Worm (Caenorhabditis elegans) whole organism, mixed stage, embryonic: ENCODE measurements around the gene F54B11.9.

Experiments
- bed-3 ChIP-seq: fragments of 200-800 bp; sonication (Bioruptor generic); optimal IDR thresholded peaks from 3 replicates; lab custom pipeline; 2018; ENCODE audit warnings: mild to moderate bottlenecking, missing genetic modification characterization, moderate library complexity, missing compliant biosample characterization
- blmp-1 ChIP-seq: fragments of 150-350 bp; optimal IDR thresholded peaks from 2 replicates; lab custom pipeline; 2014; ENCODE audit warnings: missing biosample characterization, missing genetic modification characterization
- ces-1 ChIP-seq: fragments of 150-350 bp; optimal IDR thresholded peaks from 2 replicates; lab custom pipeline; 2014; ENCODE audit warnings: missing biosample characterization, missing genetic modification reagents, missing genetic modification characterization
- ham-2 ChIP-seq: fragments of 200-800 bp; sonication (Bioruptor generic); optimal IDR thresholded peaks from 2 replicates; lab custom pipeline; 2018; ENCODE audit warnings: mild to moderate bottlenecking, missing genetic modification characterization, missing compliant biosample characterization
- mep-1 ChIP-seq: fragments of 150-350 bp; optimal IDR thresholded peaks from 2 replicates; lab custom pipeline; 2017; ENCODE audit warnings: missing biosample characterization, missing genetic modification reagents, missing genetic modification characterization, inconsistent platforms
- nhr-2 ChIP-seq: fragments of 150-350 bp; optimal IDR thresholded peaks from 2 replicates; lab custom pipeline; 2014; ENCODE audit warnings: missing biosample characterization, missing genetic modification characterization
- nhr-28 ChIP-seq: fragments of 150-350 bp; optimal IDR thresholded peaks from 2 replicates; lab custom pipeline; 2014; ENCODE audit warnings: missing biosample characterization, missing genetic modification characterization
- snpc-4 ChIP-seq: fragments of 150-350 bp; optimal IDR thresholded peaks from 2 replicates; lab custom pipeline; 2014; ENCODE audit warnings: missing biosample characterization, missing genetic modification characterization
- sptf-1 ChIP-seq: sonication (generic microtip); optimal IDR thresholded peaks from 2 replicates; lab custom pipeline; 2017; ENCODE audit warnings: mild to moderate bottlenecking, missing genetic modification characterization, moderate library complexity, missing compliant biosample characterization
- unc-120 ChIP-seq: sonication (generic microtip); optimal IDR thresholded peaks from 2 replicates; lab custom pipeline; 2017; ENCODE audit warnings: missing genetic modification characterization, missing compliant biosample characterization; ENCODE audit not compliant: poor library complexity, severe bottlenecking
- unc-39 ChIP-seq: fragments of 150-350 bp; optimal IDR thresholded peaks from 2 replicates; lab custom pipeline; 2014; ENCODE audit warnings: missing biosample characterization, missing genetic modification characterization
- unc-62 ChIP-seq: fragments of 150-350 bp; optimal IDR thresholded peaks from 2 replicates; lab custom pipeline; 2014; ENCODE audit warnings: missing biosample characterization, missing genetic modification reagents, missing genetic modification characterization

ce11 chrX:13561954-13562353 lies 43.4 kb upstream of the F54B11.9 start:
- TF ChIP-seq mep-1 (tag; lab: Kevin White, UChicago) (no peak), unc-39 (tag; lab: Kevin White, UChicago) (no peak), ham-2 (GFP tag; lab: Kevin White, UChicago) (no peak), ces-1 (GFP tag; lab: Kevin White, UChicago) (no peak), unc-120 (tag; lab: Kevin White, UChicago) (peak; percentile 5), blmp-1 (tag; lab: Kevin White, UChicago) (no peak), sptf-1 (no peak), unc-62 (GFP tag; lab: Kevin White, UChicago) (no peak), nhr-28 (tag; lab: Kevin White, UChicago) (no peak), nhr-2 (tag; lab: Kevin White, UChicago) (no peak), bed-3 (GFP tag; lab: Kevin White, UChicago) (no peak), snpc-4 (no peak)
